Fruit fly (Drosophila melanogaster) whole organism, prepupa: ENCODE results near the gene Alg10.

Source experiments
- CG10631 ChIP-seq: fragments of 200-800 bp; sonication (Bioruptor generic); optimal IDR thresholded peaks from 2 replicates; lab custom pipeline; 2016; ENCODE audit warnings: missing biosample characterization, missing genetic modification characterization
- CG11294 ChIP-seq: fragments of 200-800 bp; sonication (Bioruptor generic); IDR thresholded peaks from 2 replicates; pipeline ENCODE4 v1.3.6; 2022; ENCODE audit warnings: missing biosample characterization, missing genetic modification characterization
- CG1621 ChIP-seq: fragments of 200-800 bp; sonication (Bioruptor generic); optimal IDR thresholded peaks from 3 replicates; lab custom pipeline; 2018; ENCODE audit warnings: missing biosample characterization, mild to moderate bottlenecking, missing genetic modification characterization
- CG34406 ChIP-seq: fragments of 200-800 bp; sonication (Bioruptor generic); optimal IDR thresholded peaks from 3 replicates; lab custom pipeline; 2016; ENCODE audit warnings: missing biosample characterization, missing genetic modification characterization
- CG6276 ChIP-seq: fragments of 200-800 bp; sonication (Bioruptor generic); optimal IDR thresholded peaks from 2 replicates; lab custom pipeline; 2017; ENCODE audit warnings: missing biosample characterization, mild to moderate bottlenecking, missing genetic modification characterization
- CG6854 ChIP-seq: fragments of 200-800 bp; sonication (Bioruptor generic); optimal IDR thresholded peaks from 2 replicates; lab custom pipeline; 2017; ENCODE audit warnings: missing biosample characterization, mild to moderate bottlenecking, missing genetic modification characterization
- Ets96B ChIP-seq: fragments of 200-800 bp; optimal IDR thresholded peaks from 2 replicates; lab custom pipeline; 2019; ENCODE audit warnings: missing biosample characterization, mild to moderate bottlenecking, missing genetic modification characterization, moderate library complexity
- Hr39 ChIP-seq: fragments of 200-800 bp; sonication (Bioruptor generic); optimal IDR thresholded peaks from 2 replicates; lab custom pipeline; 2016; ENCODE audit warnings: missing biosample characterization, missing genetic modification characterization
- Lpt ChIP-seq: fragments of 200-800 bp; sonication (Bioruptor generic); optimal IDR thresholded peaks from 3 replicates; lab custom pipeline; 2016; ENCODE audit warnings: missing biosample characterization, missing genetic modification characterization
- OdsH ChIP-seq: fragments of 200-800 bp; sonication (Bioruptor generic); optimal IDR thresholded peaks from 3 replicates; lab custom pipeline; 2016; ENCODE audit warnings: missing biosample characterization, missing genetic modification characterization
- Sox14 ChIP-seq: fragments of 200-800 bp; sonication (Bioruptor generic); optimal IDR thresholded peaks from 3 replicates; lab custom pipeline; 2016; ENCODE audit warnings: missing biosample characterization, missing genetic modification characterization
- esn ChIP-seq: fragments of 200-800 bp; sonication (Bioruptor generic); optimal IDR thresholded peaks from 2 replicates; lab custom pipeline; 2016; ENCODE audit warnings: missing biosample characterization, mild to moderate bottlenecking, missing genetic modification characterization, moderate library complexity
- fd59A ChIP-seq: fragments of 200-800 bp; sonication (Bioruptor generic); optimal IDR thresholded peaks from 2 replicates; lab custom pipeline; 2017; ENCODE audit warnings: missing biosample characterization, mild to moderate bottlenecking, missing genetic modification characterization, missing genetic modification reagents
- fkh ChIP-seq: fragments of 200-800 bp; sonication (Bioruptor generic); optimal IDR thresholded peaks from 3 replicates; lab custom pipeline; 2017; ENCODE audit warnings: missing biosample characterization, mild to moderate bottlenecking, missing genetic modification characterization, moderate library complexity

dm6 chr3L:11197291-11198021 is 32.7 kb downstream of the Alg10 start, which contains the start of gene GlcAT-P:
- peak; percentile 77 for TF ChIP-seq Ets96B (tag; lab: Kevin White, UChicago)
- peak; percentile 62 for TF ChIP-seq Lpt (GFP tag; lab: Kevin White, UChicago)
- no peak for TF ChIP-seq Hr39 (GFP tag; lab: Kevin White, UChicago)
- no peak for TF ChIP-seq CG11294
- TF ChIP-seq fkh, result no peak
- no peak for TF ChIP-seq fd59A (GFP tag; lab: Kevin White, UChicago)
- TF ChIP-seq CG1621, result no peak
- TF ChIP-seq CG6854 (GFP tag; lab: Kevin White, UChicago), result no peak
- peak; percentile 51 for TF ChIP-seq CG34406 (GFP tag; lab: Kevin White, UChicago)
- peak; percentile 72 for TF ChIP-seq CG10631 (GFP tag; lab: Kevin White, UChicago)
- peak; percentile 25 for TF ChIP-seq CG6276 (GFP tag; lab: Kevin White, UChicago)
- TF ChIP-seq esn (GFP tag; lab: Kevin White, UChicago), result peak; percentile 66
- peak; percentile 62 for TF ChIP-seq OdsH (GFP tag; lab: Kevin White, UChicago)
- TF ChIP-seq Sox14 (GFP tag; lab: Kevin White, UChicago), result peak; percentile 1
